Worm (Caenorhabditis elegans) whole organism, L2 larva: ENCODE data around the gene ram-2.

Experiments
- C34F6.9 ChIP-seq: fragments of 150-350 bp; optimal IDR thresholded peaks from 2 replicates; lab custom pipeline; 2014; ENCODE audit warnings: missing biosample characterization, missing genetic modification characterization
- F13H6.1 ChIP-seq: sonication (generic microtip); optimal IDR thresholded peaks from 2 replicates; lab custom pipeline; 2016; ENCODE audit warnings: missing genetic modification characterization, missing compliant biosample characterization
- R02D3.7 ChIP-seq: fragments of 150-350 bp; optimal IDR thresholded peaks from 2 replicates; lab custom pipeline; 2014; ENCODE audit warnings: missing biosample characterization, missing genetic modification characterization
- Y55F3AM.14 ChIP-seq: fragments of 200-800 bp; sonication (Bioruptor generic); optimal IDR thresholded peaks from 2 replicates; lab custom pipeline; 2018; ENCODE audit warnings: mild to moderate bottlenecking, missing genetic modification characterization, missing compliant biosample characterization
- ZK546.5 ChIP-seq: sonication (generic microtip); optimal IDR thresholded peaks from 2 replicates; lab custom pipeline; 2017; ENCODE audit warnings: missing biosample characterization, missing genetic modification characterization
- alr-1 ChIP-seq: fragments of 150-350 bp; optimal IDR thresholded peaks from 2 replicates; lab custom pipeline; 2014; ENCODE audit warnings: missing biosample characterization, missing genetic modification characterization
- ama-1 ChIP-seq: fragments of 150-350 bp; optimal IDR thresholded peaks from 2 replicates; lab custom pipeline; 2018; ENCODE audit warnings: inconsistent platforms
- blmp-1 ChIP-seq: sonication (generic microtip); optimal IDR thresholded peaks from 2 replicates; lab custom pipeline; 2017; ENCODE audit warnings: missing genetic modification characterization, mild to moderate bottlenecking, missing compliant biosample characterization, antibody characterized with exemption, moderate library complexity; ENCODE audit not compliant: insufficient read depth
- ceh-16 ChIP-seq: fragments of 150-350 bp; optimal IDR thresholded peaks from 2 replicates; lab custom pipeline; 2014; ENCODE audit warnings: missing biosample characterization, missing genetic modification characterization
- crh-2 ChIP-seq: sonication (generic microtip); optimal IDR thresholded peaks from 2 replicates; lab custom pipeline; 2017; ENCODE audit warnings: missing biosample characterization, missing genetic modification characterization
- dmd-4 ChIP-seq: sonication (generic microtip); optimal IDR thresholded peaks from 2 replicates; lab custom pipeline; 2017; ENCODE audit warnings: missing biosample characterization, missing genetic modification characterization
- egl-27 ChIP-seq: sonication (generic microtip); optimal IDR thresholded peaks from 3 replicates; lab custom pipeline; 2017; ENCODE audit warnings: missing biosample characterization, missing genetic modification reagents, missing genetic modification characterization
- elt-1 ChIP-seq: fragments of 150-350 bp; optimal IDR thresholded peaks from 2 replicates; lab custom pipeline; 2014; ENCODE audit warnings: missing biosample characterization, missing genetic modification characterization
- elt-3 ChIP-seq: sonication (generic microtip); optimal IDR thresholded peaks from 2 replicates; lab custom pipeline; 2017; ENCODE audit warnings: missing biosample characterization, missing genetic modification characterization
- fos-1 ChIP-seq: fragments of 150-350 bp; optimal IDR thresholded peaks from 2 replicates; lab custom pipeline; 2014; ENCODE audit warnings: missing biosample characterization, missing genetic modification characterization
- gmeb-1 ChIP-seq: fragments of 150-350 bp; optimal IDR thresholded peaks from 2 replicates; lab custom pipeline; 2014; ENCODE audit warnings: missing biosample characterization, missing genetic modification characterization
- lin-11 ChIP-seq: fragments of 150-350 bp; sonication (generic microtip); optimal IDR thresholded peaks from 2 replicates; lab custom pipeline; 2014; ENCODE audit warnings: missing biosample characterization, missing genetic modification characterization, inconsistent platforms, mixed read lengths
- lin-13 ChIP-seq: fragments of 150-350 bp; optimal IDR thresholded peaks from 2 replicates; lab custom pipeline; 2014; ENCODE audit warnings: missing biosample characterization, missing genetic modification reagents, missing genetic modification characterization
- lsy-2 ChIP-seq, 2 experiments: fragments of 150-350 bp in 1 of 2; sonication (generic microtip) in 1 of 2; optimal IDR thresholded peaks; 2 replicates each; lab custom pipeline; 2014 to 2017; ENCODE audit warnings: missing biosample characterization in 2 of 2, missing genetic modification characterization in 2 of 2
- mab-5 ChIP-seq: fragments of 150-350 bp; optimal IDR thresholded peaks from 2 replicates; lab custom pipeline; 2014; ENCODE audit warnings: missing biosample characterization, missing genetic modification characterization
- mbf-1 ChIP-seq: sonication (generic microtip); optimal IDR thresholded peaks from 2 replicates; lab custom pipeline; 2017; ENCODE audit warnings: missing biosample characterization, missing genetic modification characterization
- nhr-10 ChIP-seq: sonication (generic microtip); optimal IDR thresholded peaks from 2 replicates; lab custom pipeline; 2017; ENCODE audit warnings: missing biosample characterization, missing genetic modification characterization
- nhr-11 ChIP-seq: fragments of 150-350 bp; optimal IDR thresholded peaks from 2 replicates; lab custom pipeline; 2014; ENCODE audit warnings: missing biosample characterization, missing genetic modification characterization
- nhr-12 ChIP-seq: fragments of 150-350 bp; optimal IDR thresholded peaks from 2 replicates; lab custom pipeline; 2014; ENCODE audit warnings: missing biosample characterization, missing genetic modification characterization
- nhr-129 ChIP-seq: fragments of 150-350 bp; optimal IDR thresholded peaks from 2 replicates; lab custom pipeline; 2014; ENCODE audit warnings: missing biosample characterization, missing genetic modification characterization
- nhr-21 ChIP-seq: fragments of 150-350 bp; optimal IDR thresholded peaks from 2 replicates; lab custom pipeline; 2014; ENCODE audit warnings: missing biosample characterization, missing genetic modification characterization
- nhr-237 ChIP-seq: fragments of 150-350 bp; optimal IDR thresholded peaks from 2 replicates; lab custom pipeline; 2014; ENCODE audit warnings: missing biosample characterization, missing genetic modification characterization
- nhr-25 ChIP-seq: fragments of 150-350 bp; sonication (generic microtip); optimal IDR thresholded peaks from 3 replicates; lab custom pipeline; 2014; ENCODE audit warnings: missing biosample characterization, missing genetic modification characterization
- nhr-6 ChIP-seq: fragments of 150-350 bp; optimal IDR thresholded peaks from 2 replicates; lab custom pipeline; 2014; ENCODE audit warnings: missing biosample characterization, missing genetic modification characterization
- nhr-77 ChIP-seq: fragments of 150-350 bp; optimal IDR thresholded peaks from 2 replicates; lab custom pipeline; 2014; ENCODE audit warnings: missing biosample characterization, missing genetic modification characterization
- peb-1 ChIP-seq: fragments of 150-350 bp; optimal IDR thresholded peaks from 2 replicates; lab custom pipeline; 2014; ENCODE audit warnings: missing biosample characterization, missing genetic modification characterization
- sem-4 ChIP-seq: fragments of 150-350 bp; optimal IDR thresholded peaks from 2 replicates; lab custom pipeline; 2014; ENCODE audit warnings: missing biosample characterization, missing genetic modification reagents, missing genetic modification characterization
- skn-1 ChIP-seq: sonication (generic microtip); optimal IDR thresholded peaks from 2 replicates; lab custom pipeline; 2017; ENCODE audit warnings: missing biosample characterization, missing genetic modification characterization
- sma-3 ChIP-seq: sonication (generic microtip); optimal IDR thresholded peaks from 2 replicates; lab custom pipeline; 2016; ENCODE audit warnings: missing genetic modification reagents, missing genetic modification characterization, missing compliant biosample characterization
- sma-9 ChIP-seq, 2 experiments: fragments of 150-350 bp in 1 of 2; sonication (generic microtip) in 1 of 2; optimal IDR thresholded peaks; 2 replicates each; lab custom pipeline; 2014 to 2016; ENCODE audit warnings: missing genetic modification characterization in 2 of 2, mild to moderate bottlenecking in 1 of 2, missing biosample characterization in 1 of 2, missing compliant biosample characterization in 1 of 2, missing genetic modification reagents in 1 of 2, moderate library complexity in 1 of 2
- unc-39 ChIP-seq: fragments of 150-350 bp; optimal IDR thresholded peaks from 2 replicates; lab custom pipeline; 2014; ENCODE audit warnings: missing biosample characterization, missing genetic modification characterization
- unc-55 ChIP-seq: fragments of 150-350 bp; sonication (generic microtip); optimal IDR thresholded peaks from 3 replicates; lab custom pipeline; 2014; ENCODE audit warnings: missing biosample characterization, missing genetic modification reagents, missing genetic modification characterization
- unc-62 ChIP-seq: fragments of 150-350 bp; optimal IDR thresholded peaks from 2 replicates; lab custom pipeline; 2014; ENCODE audit warnings: missing biosample characterization, missing genetic modification reagents, missing genetic modification characterization
- zag-1 ChIP-seq: fragments of 150-350 bp; optimal IDR thresholded peaks from 2 replicates; lab custom pipeline; 2014; ENCODE audit warnings: missing biosample characterization, missing genetic modification characterization
- ztf-1 ChIP-seq: fragments of 200-800 bp; sonication (Bioruptor generic); conservative IDR thresholded peaks from 2 replicates; pipeline ENCODE4 v1.3.6; 2022; ENCODE audit warnings: missing genetic modification characterization, missing compliant biosample characterization
- ztf-11 ChIP-seq: sonication (generic microtip); optimal IDR thresholded peaks from 2 replicates; lab custom pipeline; 2017; ENCODE audit warnings: missing biosample characterization, missing genetic modification characterization
- ztf-4 ChIP-seq: fragments of 150-350 bp; optimal IDR thresholded peaks from 2 replicates; lab custom pipeline; 2014; ENCODE audit warnings: missing biosample characterization, missing genetic modification characterization

Gene ram-2

DNA sequence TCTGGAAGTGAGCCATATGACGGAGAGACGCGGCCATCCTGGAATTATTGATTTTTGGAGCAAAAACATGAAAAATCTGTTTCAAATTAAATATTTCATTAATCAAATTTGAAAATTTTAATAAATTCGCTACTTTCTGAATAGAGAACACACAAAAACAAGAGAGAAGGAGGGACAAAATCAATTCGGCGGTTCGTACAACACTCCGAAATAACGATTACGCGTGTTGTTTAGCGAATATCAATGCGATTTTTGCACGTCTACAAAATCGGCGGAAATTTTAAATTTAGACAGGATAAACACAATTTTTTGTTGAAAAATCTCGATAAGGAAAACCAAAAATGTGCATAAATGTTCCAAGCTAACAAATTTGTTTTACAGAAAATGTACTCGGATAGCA, 33.2 kb upstream of the ram-2 start, which contains the start of the genes sdhd-1 and ilkp-1:
TSS of gene sdhd-1 (minus strand) at position 38 of the 400 bp plus-strand sequence.
TSS of gene ilkp-1 (plus strand) at position 380 of the 400 bp plus-strand sequence.
- TF ChIP-seq elt-1 (tag; lab: Kevin White, UChicago): no peak
- TF ChIP-seq nhr-21: peak; percentile 8
- no peak for TF ChIP-seq ama-1
- TF ChIP-seq nhr-6 (tag; lab: Kevin White, UChicago): peak; percentile 25
- peak; percentile 86 for TF ChIP-seq crh-2 (tag; lab: Kevin White, UChicago)
- no peak for TF ChIP-seq nhr-12 (tag; lab: Kevin White, UChicago)
- TF ChIP-seq nhr-237: no peak
- TF ChIP-seq sma-3 (GFP tag; lab: Kevin White, UChicago): peak; percentile 22
- peak; percentile 39 for TF ChIP-seq nhr-129 (tag; lab: Kevin White, UChicago)
- TF ChIP-seq lsy-2 (tag; optimal IDR thresholded peaks at IDR 0.05; lab: Kevin White, UChicago): peak in 1 of 2 experiments; percentile 75
- TF ChIP-seq lin-13: no peak
- TF ChIP-seq gmeb-1 (tag; lab: Kevin White, UChicago): peak; percentile 59
- peak; percentile 15 for TF ChIP-seq fos-1
- TF ChIP-seq nhr-25: no peak
- peak; percentile 84 for TF ChIP-seq C34F6.9 (tag; lab: Kevin White, UChicago)
- no peak for TF ChIP-seq elt-3 (tag; lab: Kevin White, UChicago)
- no peak for TF ChIP-seq zag-1 (tag; lab: Kevin White, UChicago)
- peak; percentile 68 for TF ChIP-seq unc-55 (GFP tag; lab: Kevin White, UChicago)
- no peak for TF ChIP-seq ZK546.5 (tag; lab: Kevin White, UChicago)
- TF ChIP-seq mab-5 (tag; lab: Kevin White, UChicago): no peak
- peak; percentile 34 for TF ChIP-seq sma-9 (GFP tag; optimal IDR thresholded peaks at IDR 0.05; lab: Kevin White, UChicago)
- no peak for TF ChIP-seq sma-9 (tag; optimal IDR thresholded peaks at IDR 0.05; lab: Kevin White, UChicago)
- TF ChIP-seq mbf-1: no peak

DNA sequence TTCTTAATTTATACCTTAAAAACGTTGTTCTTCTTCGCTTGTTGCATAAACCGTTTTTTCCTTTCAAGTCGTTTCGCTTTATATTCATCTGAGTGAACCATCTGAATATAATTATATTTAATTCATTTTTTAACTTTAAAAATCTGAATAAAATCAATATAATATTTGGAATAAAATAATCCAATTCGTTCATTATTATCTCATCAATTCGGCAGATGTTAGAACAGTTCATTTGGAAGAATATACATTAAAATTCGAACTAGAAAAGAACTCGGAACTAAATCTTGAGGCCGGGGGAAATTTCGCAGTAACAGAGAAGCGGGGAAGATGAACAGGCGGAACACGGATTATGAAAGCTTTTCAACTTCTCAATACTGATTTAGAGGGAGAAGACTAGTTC, 32.2 kb upstream of the ram-2 start, which contains the start of gene F33A8.4:
TSS of gene F33A8.4 (minus strand) at position 101 of the 400 bp plus-strand sequence.
- no peak for TF ChIP-seq mbf-1
- no peak for TF ChIP-seq nhr-21
- TF ChIP-seq R02D3.7 (tag; lab: Kevin White, UChicago): no peak
- TF ChIP-seq unc-62 (GFP tag; lab: Kevin White, UChicago): no peak
- no peak for TF ChIP-seq elt-1 (tag; lab: Kevin White, UChicago)
- no peak for TF ChIP-seq ztf-11 (tag; lab: Kevin White, UChicago)
- TF ChIP-seq, all 48 proteins: peak for 0

DNA sequence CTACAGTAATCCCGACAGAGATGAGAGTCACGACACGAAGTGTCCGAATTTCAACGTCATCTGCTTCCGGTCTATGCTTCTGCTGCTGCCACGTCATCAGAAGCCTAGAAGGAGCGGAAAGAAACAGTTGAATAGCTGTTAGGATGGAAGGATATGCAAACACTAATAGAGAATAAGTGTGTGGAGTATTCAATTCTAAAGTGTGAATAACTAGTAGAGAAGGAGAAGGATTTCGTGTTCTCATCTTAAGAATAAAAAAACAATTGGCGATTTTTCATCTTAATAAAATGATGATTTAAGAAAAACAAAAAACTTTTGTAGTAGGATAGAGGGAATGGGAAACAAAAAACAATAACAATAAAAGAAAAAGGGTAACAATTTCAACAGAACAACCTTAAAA, 29.2 kb upstream of the ram-2 start, which contains the start of gene col-83:
TSS of gene col-83 (minus strand) at position 101 of the 400 bp plus-strand sequence.
- TF ChIP-seq peb-1 (tag; lab: Kevin White, UChicago) (no peak), dmd-4 (tag; lab: Kevin White, UChicago) (no peak), ceh-16 (tag; lab: Kevin White, UChicago) (no peak), lin-11 (no peak), blmp-1 (tag; lab: Kevin White, UChicago) (no peak), ztf-4 (tag; lab: Kevin White, UChicago) (no peak), nhr-6 (tag; lab: Kevin White, UChicago) (no peak), egl-27 (tag; lab: Kevin White, UChicago) (no peak), crh-2 (tag; lab: Kevin White, UChicago) (no peak), nhr-11 (tag; lab: Kevin White, UChicago) (no peak), nhr-77 (no peak), zag-1 (tag; lab: Kevin White, UChicago) (no peak), R02D3.7 (tag; lab: Kevin White, UChicago) (no peak), elt-1 (tag; lab: Kevin White, UChicago) (no peak), fos-1 (no peak), nhr-129 (tag; lab: Kevin White, UChicago) (no peak), nhr-21 (no peak), ztf-1 (GFP tag; lab: Robert Waterston, UW) (no peak), ztf-11 (tag; lab: Kevin White, UChicago) (no peak), nhr-10 (tag; lab: Kevin White, UChicago) (no peak)

DNA sequence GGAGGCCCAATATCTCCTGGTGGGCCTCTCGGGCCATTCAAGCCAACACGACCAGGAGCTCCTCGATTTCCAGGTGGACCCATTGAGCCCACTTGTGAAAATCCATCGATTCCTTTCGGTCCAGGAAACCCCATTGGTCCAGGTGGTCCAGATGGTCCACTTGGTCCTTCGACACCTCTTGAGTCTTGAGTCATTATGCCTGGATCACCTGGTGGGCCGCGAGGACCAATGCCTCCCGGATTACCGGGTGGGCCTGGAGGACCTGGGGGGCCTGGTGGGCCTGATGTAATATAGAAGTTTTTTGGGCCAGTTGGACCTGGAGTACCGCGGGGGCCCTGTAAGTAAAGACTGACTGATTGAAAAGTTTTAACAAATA, 27.5 kb upstream of the ram-2 start:
- TF ChIP-seq gmeb-1 (tag; lab: Kevin White, UChicago) (no peak), alr-1 (tag; lab: Kevin White, UChicago) (no peak), F13H6.1 (tag; lab: Kevin White, UChicago) (no peak), nhr-237 (no peak), mab-5 (tag; lab: Kevin White, UChicago) (no peak), lin-13 (no peak), ztf-4 (tag; lab: Kevin White, UChicago) (no peak), egl-27 (tag; lab: Kevin White, UChicago) (no peak), unc-39 (tag; lab: Kevin White, UChicago) (no peak), skn-1 (no peak), Y55F3AM.14 (GFP tag; lab: Kevin White, UChicago) (no peak), elt-1 (tag; lab: Kevin White, UChicago) (no peak), ZK546.5 (tag; lab: Kevin White, UChicago) (no peak), elt-3 (tag; lab: Kevin White, UChicago) (no peak), sem-4 (tag; lab: Kevin White, UChicago) (no peak)
